Worm (Caenorhabditis elegans) whole organism, midembryonic: ENCODE data around the gene srab-11.
"Not testable (repeated sequence)": the region's sequence is repeated elsewhere in the genome, so short reads cannot be mapped to it uniquely, and the experiment has no call there.

Experiments
- T22C8.4 ChIP-seq: fragments of 200-800 bp; sonication (Bioruptor generic); IDR thresholded peaks from 2 replicates; pipeline ENCODE4 v1.3.6; 2022; ENCODE audit warnings: missing genetic modification characterization, missing compliant biosample characterization
- cog-1 ChIP-seq: sonication (generic microtip); optimal IDR thresholded peaks from 2 replicates; lab custom pipeline; 2016; ENCODE audit warnings: missing genetic modification characterization, missing compliant biosample characterization
- flt-1 ChIP-seq: fragments of 200-800 bp; sonication (Bioruptor generic); IDR thresholded peaks from 2 replicates; pipeline ENCODE4 v1.3.6; 2022; ENCODE audit warnings: missing genetic modification characterization, missing compliant biosample characterization
- klf-2 ChIP-seq: fragments of 200-800 bp; sonication (Bioruptor generic); conservative IDR thresholded peaks from 2 replicates; pipeline ENCODE4 v1.3.6; 2022; ENCODE audit warnings: missing genetic modification reagents, missing genetic modification characterization, missing compliant biosample characterization
- med-1 ChIP-seq: sonication (generic microtip); optimal IDR thresholded peaks from 2 replicates; lab custom pipeline; 2017; ENCODE audit warnings: missing genetic modification characterization, mild to moderate bottlenecking, missing compliant biosample characterization, antibody characterized with exemption, missing genetic modification reagents; ENCODE audit not compliant: insufficient read depth
- ref-1 ChIP-seq: fragments of 200-800 bp; sonication (Bioruptor generic); conservative IDR thresholded peaks from 2 replicates; pipeline ENCODE4 v1.3.6; 2022; ENCODE audit warnings: missing genetic modification reagents, missing genetic modification characterization, missing compliant biosample characterization
- tab-1 ChIP-seq: fragments of 200-800 bp; sonication (Bioruptor generic); IDR thresholded peaks from 2 replicates; pipeline ENCODE4 v1.3.6; 2022; ENCODE audit warnings: missing genetic modification characterization, missing compliant biosample characterization
- ztf-23 ChIP-seq: fragments of 200-800 bp; sonication (Bioruptor generic); IDR thresholded peaks from 2 replicates; pipeline ENCODE4 v1.3.6; 2022; ENCODE audit warnings: missing genetic modification reagents, missing genetic modification characterization, missing compliant biosample characterization
- ztf-29 ChIP-seq: fragments of 200-800 bp; sonication (Bioruptor generic); IDR thresholded peaks from 2 replicates; pipeline ENCODE4 v1.3.6; 2022; ENCODE audit warnings: missing genetic modification reagents, missing genetic modification characterization, missing compliant biosample characterization

srab-11 gene

ce11 chrV:3105810-3106209 is 41.0 kb downstream of the srab-11 start, which contains the start of gene str-69:
Gene str-69 (minus strand): TSS chrV:3105910.
- no peak for TF ChIP-seq klf-2 (GFP tag; lab: Robert Waterston, UW)
- TF ChIP-seq cog-1 (tag; lab: Kevin White, UChicago), result no peak
- TF ChIP-seq T22C8.4 (GFP tag; lab: Robert Waterston, UW), result no peak
- no peak for TF ChIP-seq ztf-23
- no peak for TF ChIP-seq ztf-29 (GFP tag; lab: Robert Waterston, UW)
- no peak for TF ChIP-seq flt-1 (GFP tag; lab: Robert Waterston, UW)
- no peak for TF ChIP-seq tab-1
- TF ChIP-seq med-1 (GFP tag; lab: Kevin White, UChicago), result no peak
- no peak for TF ChIP-seq ref-1 (GFP tag; lab: Robert Waterston, UW)

ce11 chrV:3104134-3104533 is 42.7 kb downstream of the srab-11 start, which contains the start of gene str-66:
Gene str-66 (minus strand): TSS chrV:3104234.
- no peak for TF ChIP-seq ztf-29 (GFP tag; lab: Robert Waterston, UW)
- no peak for TF ChIP-seq tab-1
- no peak for TF ChIP-seq cog-1 (tag; lab: Kevin White, UChicago)
- TF ChIP-seq T22C8.4 (GFP tag; lab: Robert Waterston, UW), result no peak
- TF ChIP-seq ref-1 (GFP tag; lab: Robert Waterston, UW), result no peak
- no peak for TF ChIP-seq ztf-23
- no peak for TF ChIP-seq klf-2 (GFP tag; lab: Robert Waterston, UW)
- no peak for TF ChIP-seq med-1 (GFP tag; lab: Kevin White, UChicago)
- TF ChIP-seq flt-1 (GFP tag; lab: Robert Waterston, UW), result no peak

DNA sequence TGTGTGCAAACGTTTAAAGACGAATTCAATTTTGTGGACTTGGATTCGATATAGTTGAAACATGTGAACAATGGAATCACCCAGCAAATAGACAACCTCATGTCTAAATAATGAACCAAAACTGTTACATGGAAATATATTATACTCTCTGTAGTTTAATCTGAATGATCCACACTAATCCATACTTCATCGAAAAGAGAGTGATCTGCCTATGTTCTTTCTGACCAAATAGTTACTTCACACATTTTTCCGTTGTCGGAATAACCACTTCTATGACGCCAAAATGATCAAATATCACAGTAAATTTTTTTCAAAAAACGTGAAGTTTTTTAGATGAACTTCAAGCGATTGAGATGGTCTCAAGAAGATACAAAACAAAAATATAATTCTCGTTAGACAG is 44.8 kb downstream of the srab-11 start, which contains the start of gene Y73C8C.4:
Y73C8C.4 (minus strand) TSS at position 101 of the 400 bp plus-strand sequence.
- not testable (repeated sequence) for TF ChIP-seq cog-1 (tag; lab: Kevin White, UChicago); klf-2 (GFP tag; lab: Robert Waterston, UW); med-1 (GFP tag; lab: Kevin White, UChicago)

DNA sequence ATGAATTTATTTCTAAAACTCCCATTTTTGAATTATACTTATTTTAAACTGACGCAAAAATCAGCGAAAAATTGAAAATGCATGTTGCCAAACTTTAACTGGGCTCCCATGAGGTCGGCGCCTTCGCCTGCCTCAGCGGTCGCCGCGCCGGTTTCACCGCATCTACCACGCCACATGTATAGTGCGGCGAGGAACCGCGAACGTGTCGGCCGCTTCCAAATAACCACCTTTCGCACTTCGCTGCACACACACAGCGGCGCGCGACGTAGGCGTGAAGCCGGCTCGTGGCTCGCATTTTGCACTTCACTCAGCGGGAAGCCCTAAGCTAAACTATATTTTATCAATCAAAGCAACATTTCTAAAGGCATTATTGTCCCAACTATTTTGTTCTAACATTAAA is 46.3 kb downstream of the srab-11 start:
- TF ChIP-seq ztf-29 (GFP tag; lab: Robert Waterston, UW), result no peak
- no peak for TF ChIP-seq cog-1 (tag; lab: Kevin White, UChicago)
- TF ChIP-seq klf-2 (GFP tag; lab: Robert Waterston, UW), result no peak
- TF ChIP-seq flt-1 (GFP tag; lab: Robert Waterston, UW), result no peak
- no peak for TF ChIP-seq tab-1
- no peak for TF ChIP-seq ztf-23
- no peak for TF ChIP-seq med-1 (GFP tag; lab: Kevin White, UChicago)
- TF ChIP-seq ref-1 (GFP tag; lab: Robert Waterston, UW), result no peak
- no peak for TF ChIP-seq T22C8.4 (GFP tag; lab: Robert Waterston, UW)
